Worm (Caenorhabditis elegans) whole organism, early embryonic: ENCODE measurements around the gene clc-4.

Experiments
- B0310.2 ChIP-seq: sonication (generic microtip); optimal IDR thresholded peaks from 2 replicates; lab custom pipeline; 2016; ENCODE audit warnings: mild to moderate bottlenecking, missing genetic modification characterization, missing compliant biosample characterization
- F13C5.2 ChIP-seq: sonication (generic microtip); optimal IDR thresholded peaks from 2 replicates; lab custom pipeline; 2017; ENCODE audit warnings: mild to moderate bottlenecking, missing genetic modification characterization, inconsistent platforms, missing compliant biosample characterization
- aly-1 ChIP-seq: sonication (generic microtip); optimal IDR thresholded peaks from 2 replicates; lab custom pipeline; 2016; ENCODE audit warnings: missing genetic modification characterization, missing compliant biosample characterization
- ama-1 ChIP-seq: fragments of 150-350 bp; optimal IDR thresholded peaks from 2 replicates; lab custom pipeline; 2014
- ceh-13 ChIP-seq: fragments of 200-800 bp; sonication (Bioruptor generic); optimal IDR thresholded peaks from 2 replicates; lab custom pipeline; 2018; ENCODE audit warnings: mild to moderate bottlenecking, missing genetic modification characterization, missing compliant biosample characterization
- ceh-36 ChIP-seq: sonication (generic microtip); optimal IDR thresholded peaks from 2 replicates; lab custom pipeline; 2016; ENCODE audit warnings: missing genetic modification characterization, inconsistent platforms, missing compliant biosample characterization
- ets-7 ChIP-seq: sonication (generic microtip); optimal IDR thresholded peaks from 2 replicates; lab custom pipeline; 2016; ENCODE audit warnings: missing genotype, missing genetic modification characterization, missing compliant biosample characterization
- flt-1 ChIP-seq: fragments of 200-800 bp; sonication (Bioruptor generic); IDR thresholded peaks from 2 replicates; pipeline ENCODE4 v1.3.6; 2022; ENCODE audit warnings: missing genetic modification characterization, missing compliant biosample characterization
- hmbx-1 ChIP-seq: sonication (generic microtip); optimal IDR thresholded peaks from 2 replicates; lab custom pipeline; 2016; ENCODE audit warnings: mild to moderate bottlenecking, missing genetic modification characterization, missing compliant biosample characterization
- hmg-4 ChIP-seq: fragments of 200-800 bp; sonication (Bioruptor generic); optimal IDR thresholded peaks from 2 replicates; lab custom pipeline; 2018; ENCODE audit warnings: mild to moderate bottlenecking, missing genetic modification characterization, missing compliant biosample characterization
- hnd-1 ChIP-seq: sonication (generic microtip); optimal IDR thresholded peaks from 2 replicates; lab custom pipeline; 2016; ENCODE audit warnings: missing genetic modification characterization, missing compliant biosample characterization
- pes-1 ChIP-seq: fragments of 200-800 bp; sonication (Bioruptor generic); IDR thresholded peaks from 2 replicates; pipeline ENCODE4 v1.3.6; 2022; ENCODE audit warnings: missing genetic modification reagents, missing genetic modification characterization, missing compliant biosample characterization
- scrt-1 ChIP-seq: fragments of 200-800 bp; sonication (Bioruptor generic); IDR thresholded peaks from 2 replicates; pipeline ENCODE4 v1.3.6; 2022; ENCODE audit warnings: missing genetic modification characterization, missing compliant biosample characterization
- sea-1 ChIP-seq: fragments of 200-800 bp; sonication (Bioruptor generic); conservative IDR thresholded peaks from 2 replicates; pipeline ENCODE4 v1.3.6; 2022; ENCODE audit warnings: missing genetic modification characterization, missing compliant biosample characterization
- tbx-11 ChIP-seq: fragments of 200-800 bp; sonication (Bioruptor generic); IDR thresholded peaks from 2 replicates; pipeline ENCODE4 v1.3.6; 2022; ENCODE audit warnings: missing genetic modification characterization, missing compliant biosample characterization
- tbx-37 ChIP-seq: fragments of 200-800 bp; sonication (Bioruptor generic); conservative IDR thresholded peaks from 2 replicates; pipeline ENCODE4 v1.3.6; 2022; ENCODE audit warnings: missing genetic modification reagents, missing genetic modification characterization, missing compliant biosample characterization
- tra-4 ChIP-seq: sonication (generic microtip); optimal IDR thresholded peaks from 2 replicates; lab custom pipeline; 2017; ENCODE audit warnings: missing genetic modification characterization, missing compliant biosample characterization

clc-4 gene

ce11 chrX:10783822-10784221 lies at the start of gene clc-4:
TSS of gene clc-4 (minus strand) at chrX:10783922.
- TF ChIP-seq tbx-37 (GFP tag; lab: Robert Waterston, UW): no peak

ce11 chrX:10821160-10821559 lies 37.4 kb upstream of the clc-4 start:
- TF ChIP-seq ceh-13 (GFP tag; lab: Kevin White, UChicago): peak; percentile 41
- TF ChIP-seq scrt-1 (GFP tag; lab: Robert Waterston, UW): peak; percentile 87
- TF ChIP-seq tbx-37 (GFP tag; lab: Robert Waterston, UW): peak; percentile 65
- no peak for TF ChIP-seq hmbx-1 (tag; lab: Kevin White, UChicago)
- TF ChIP-seq F13C5.2 (tag; lab: Kevin White, UChicago): peak; percentile 32
- TF ChIP-seq tra-4 (tag; lab: Kevin White, UChicago): peak; percentile 34
- peak; percentile 57 for TF ChIP-seq ceh-36
- TF ChIP-seq ets-7 (tag; lab: Kevin White, UChicago): peak; percentile 22
- TF ChIP-seq pes-1 (GFP tag; lab: Robert Waterston, UW): no peak
- TF ChIP-seq ama-1 (lab: Kevin White, UChicago): no peak
- peak; percentile 75 for TF ChIP-seq flt-1
- no peak for TF ChIP-seq hmg-4
- TF ChIP-seq aly-1 (tag; lab: Kevin White, UChicago): peak; percentile 12
- 0 out of 2 replicates have a peak, but pooled peaks have one; percentile 59 for TF ChIP-seq sea-1 (GFP tag; lab: Robert Waterston, UW)
- TF ChIP-seq B0310.2 (tag; lab: Kevin White, UChicago): peak; percentile 43
- peak; percentile 76; the same call in 1 of the 2 replicates for TF ChIP-seq tbx-11 (GFP tag; lab: Robert Waterston, UW)
- peak; percentile 50 for TF ChIP-seq hnd-1

- TF ChIP-seq pes-1 (GFP tag; lab: Robert Waterston, UW) (no peak), F13C5.2 (tag; lab: Kevin White, UChicago) (no peak), aly-1 (tag; lab: Kevin White, UChicago) (no peak), flt-1 (no peak), ceh-13 (GFP tag; lab: Kevin White, UChicago) (no peak), ama-1 (lab: Kevin White, UChicago) (no peak), tra-4 (tag; lab: Kevin White, UChicago) (no peak), hnd-1 (no peak), scrt-1 (GFP tag; lab: Robert Waterston, UW) (no peak), ceh-36 (no peak), sea-1 (GFP tag; lab: Robert Waterston, UW) (no peak), tbx-11 (GFP tag; lab: Robert Waterston, UW) (no peak), hmg-4 (no peak), tbx-37 (GFP tag; lab: Robert Waterston, UW) (no peak), hmbx-1 (tag; lab: Kevin White, UChicago) (no peak), B0310.2 (tag; lab: Kevin White, UChicago) (no peak)
Measured at ce11 chrX:10820511-10820910, 36.8 kb upstream of the clc-4 start, which contains the start of gene F31B12.3. TSS of gene F31B12.3 (minus strand) at chrX:10820611.

- TF ChIP-seq B0310.2 (tag; lab: Kevin White, UChicago) (no peak), ets-7 (tag; lab: Kevin White, UChicago) (no peak), aly-1 (tag; lab: Kevin White, UChicago) (no peak), hnd-1 (no peak), hmbx-1 (tag; lab: Kevin White, UChicago) (no peak), ceh-36 (no peak), tra-4 (tag; lab: Kevin White, UChicago) (no peak), ceh-13 (GFP tag; lab: Kevin White, UChicago) (no peak), scrt-1 (GFP tag; lab: Robert Waterston, UW) (no peak)
Measured at ce11 chrX:10804441-10804840, 20.7 kb upstream of the clc-4 start, which contains the start of gene F31B12.4. TSS of gene F31B12.4 (plus strand) at chrX:10804741.

- no peak for TF ChIP-seq ama-1 (lab: Kevin White, UChicago)
- no peak for TF ChIP-seq flt-1
- no peak for TF ChIP-seq B0310.2 (tag; lab: Kevin White, UChicago)
- no peak for TF ChIP-seq F13C5.2 (tag; lab: Kevin White, UChicago)
- TF ChIP-seq scrt-1 (GFP tag; lab: Robert Waterston, UW): no peak
- no peak for TF ChIP-seq tbx-37 (GFP tag; lab: Robert Waterston, UW)
- TF ChIP-seq aly-1 (tag; lab: Kevin White, UChicago): no peak
- TF ChIP-seq tra-4 (tag; lab: Kevin White, UChicago): no peak
- no peak for TF ChIP-seq sea-1 (GFP tag; lab: Robert Waterston, UW)
Measured at ce11 chrX:10794647-10795046, 10.9 kb upstream of the clc-4 start, which contains the start of gene T05A10.6. TSS of gene T05A10.6 (minus strand) at chrX:10794747.

- TF ChIP-seq pes-1 (GFP tag; lab: Robert Waterston, UW) (no peak), F13C5.2 (tag; lab: Kevin White, UChicago) (no peak), B0310.2 (tag; lab: Kevin White, UChicago) (no peak), scrt-1 (GFP tag; lab: Robert Waterston, UW) (no peak), aly-1 (tag; lab: Kevin White, UChicago) (no peak), tra-4 (tag; lab: Kevin White, UChicago) (no peak), sea-1 (GFP tag; lab: Robert Waterston, UW) (no peak), ceh-36 (no peak), hmbx-1 (tag; lab: Kevin White, UChicago) (no peak), ets-7 (tag; lab: Kevin White, UChicago) (no peak), hnd-1 (no peak), flt-1 (no peak)
Measured at ce11 chrX:10792435-10792834, 8.7 kb upstream of the clc-4 start, which contains the start of gene vap-2. TSS of gene vap-2 (minus strand) at chrX:10792535.

- TF ChIP-seq hnd-1: no peak
- no peak for TF ChIP-seq flt-1
- TF ChIP-seq ceh-36: no peak
- TF ChIP-seq hmbx-1 (tag; lab: Kevin White, UChicago): no peak
- TF ChIP-seq tbx-37 (GFP tag; lab: Robert Waterston, UW): no peak
- TF ChIP-seq tra-4 (tag; lab: Kevin White, UChicago): no peak
- TF ChIP-seq ama-1 (lab: Kevin White, UChicago): no peak
- no peak for TF ChIP-seq tbx-11 (GFP tag; lab: Robert Waterston, UW)
- TF ChIP-seq pes-1 (GFP tag; lab: Robert Waterston, UW): no peak
- no peak for TF ChIP-seq hmg-4
- no peak for TF ChIP-seq F13C5.2 (tag; lab: Kevin White, UChicago)
- no peak for TF ChIP-seq sea-1 (GFP tag; lab: Robert Waterston, UW)
Measured at ce11 chrX:10787203-10787602, 3.5 kb upstream of the clc-4 start, which contains the start of gene ttr-14. TSS of gene ttr-14 (plus strand) at chrX:10787503.
